Worm (Caenorhabditis elegans) whole organism, L4/young adult: ENCODE measurements around the gene morc-1.

Experiments used
- W03F9.2 ChIP-seq: fragments of 150-350 bp; optimal IDR thresholded peaks from 2 replicates; lab custom pipeline; 2014; ENCODE audit warnings: missing biosample characterization, missing genetic modification characterization
- dao-5 ChIP-seq: sonication (generic microtip); optimal IDR thresholded peaks from 2 replicates; lab custom pipeline; 2016; ENCODE audit warnings: missing genotype, missing genetic modification characterization, moderate library complexity, missing compliant biosample characterization
- him-1 ChIP-seq: sonication (generic microtip); optimal IDR thresholded peaks from 2 replicates; lab custom pipeline; 2016; ENCODE audit warnings: missing genotype, missing genetic modification reagents, missing genetic modification characterization, missing compliant biosample characterization

ce11 chrIII:5155393-5155792 is 51.3 kb downstream of the morc-1 start:
- TF ChIP-seq him-1 (tag; lab: Kevin White, UChicago) (no peak), dao-5 (no peak), W03F9.2 (tag; lab: Kevin White, UChicago) (no peak)
